Fruit fly (Drosophila melanogaster) whole organism, larva: Measurements from ENCODE around the gene Zmynd10.

Experiments
- noc ChIP-seq: fragments of 200-800 bp; sonication (Bioruptor generic); optimal IDR thresholded peaks from 3 replicates; lab custom pipeline; 2019; ENCODE audit warnings: missing biosample characterization, mild to moderate bottlenecking, missing genetic modification characterization, moderate library complexity

The Zmynd10 gene

DNA sequence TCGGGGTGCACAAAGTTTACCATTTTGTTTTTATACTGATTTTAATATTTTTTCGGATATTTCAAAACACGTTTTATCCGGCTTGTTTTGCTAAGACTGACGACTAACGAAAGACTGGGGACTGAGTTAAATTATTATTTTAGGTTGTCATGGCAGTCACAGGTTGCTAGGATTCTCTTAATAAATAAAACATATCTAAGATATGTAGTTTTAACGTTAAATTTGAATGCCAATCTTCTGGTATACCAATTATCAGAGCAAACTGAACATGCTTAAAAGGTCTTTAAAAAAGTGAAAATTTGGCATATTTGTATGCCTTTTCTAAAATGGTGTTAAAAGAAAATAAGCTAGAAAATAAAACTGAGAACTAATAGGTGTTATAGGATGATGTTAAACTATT, at the start of gene Zmynd10:
TSS of gene Zmynd10 (minus strand) at position 101 of the 400 bp plus-strand sequence.
- no peak for TF ChIP-seq noc (tag; lab: Kevin White, UChicago)

DNA sequence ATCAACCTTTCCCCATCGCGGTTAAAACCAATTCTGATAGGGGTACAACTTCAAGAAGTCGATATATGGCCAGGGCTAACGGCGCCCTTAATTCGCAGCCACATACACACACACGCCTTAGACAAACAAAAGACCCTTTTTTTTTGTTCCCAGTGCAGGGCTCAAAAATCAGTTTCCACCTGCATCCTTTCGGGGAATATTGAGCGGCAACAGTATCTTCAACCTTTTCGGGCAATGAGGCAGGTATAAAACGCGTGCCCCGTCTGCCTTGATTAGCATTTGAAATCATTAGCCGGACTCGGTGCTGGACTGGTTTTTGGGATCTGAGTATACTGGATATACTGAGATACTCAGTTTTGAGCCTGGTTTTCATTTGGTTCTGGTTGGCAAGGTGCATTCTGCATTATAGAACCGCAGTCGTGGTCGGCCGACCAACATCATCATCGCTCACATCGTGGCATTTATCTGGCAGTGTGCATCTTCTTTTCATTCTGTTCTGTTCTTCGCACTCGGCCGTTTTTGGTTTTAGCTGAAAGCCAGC, 47.9 kb upstream of the Zmynd10 start:
- no peak for TF ChIP-seq noc (tag; lab: Kevin White, UChicago)

DNA sequence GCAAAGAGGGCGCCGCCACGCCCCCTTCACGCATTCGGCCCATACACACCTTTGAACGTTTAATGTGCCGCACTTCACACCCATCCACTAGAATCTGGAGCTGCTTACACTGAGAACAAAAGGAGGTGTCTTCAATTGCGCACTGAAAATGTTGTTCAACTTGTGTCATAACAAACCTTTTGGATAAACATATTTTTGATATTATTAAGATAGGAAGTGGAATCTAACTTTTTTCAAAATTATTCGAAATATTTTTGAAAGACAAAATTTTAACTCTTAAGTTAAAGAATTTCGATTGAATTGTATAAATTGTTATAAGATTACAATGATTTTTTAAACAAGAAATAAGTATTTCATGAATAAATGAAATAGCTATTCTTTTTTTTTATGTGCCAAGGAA, 42.1 kb upstream of the Zmynd10 start:
- TF ChIP-seq noc (tag; lab: Kevin White, UChicago) = no peak

DNA sequence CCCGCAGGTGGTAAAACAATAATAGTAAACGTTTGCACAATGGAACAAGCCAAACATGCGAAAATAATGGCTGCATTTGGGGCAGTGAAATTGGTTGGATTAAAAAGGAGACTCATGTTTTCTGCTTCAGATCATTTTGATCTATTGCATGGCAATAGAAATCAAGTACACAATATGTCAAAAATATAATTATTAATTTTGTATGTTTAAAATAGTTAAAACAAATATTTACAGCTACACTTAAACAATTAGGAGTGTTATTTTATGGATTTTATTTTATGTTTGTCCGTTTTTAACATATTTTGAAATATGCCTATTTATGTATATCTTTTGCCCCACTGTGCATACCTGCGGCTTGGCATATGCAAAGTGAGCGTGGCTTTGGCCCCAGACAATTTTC, 40.0 kb upstream of the Zmynd10 start:
- TF ChIP-seq noc (tag; lab: Kevin White, UChicago) = no peak

DNA sequence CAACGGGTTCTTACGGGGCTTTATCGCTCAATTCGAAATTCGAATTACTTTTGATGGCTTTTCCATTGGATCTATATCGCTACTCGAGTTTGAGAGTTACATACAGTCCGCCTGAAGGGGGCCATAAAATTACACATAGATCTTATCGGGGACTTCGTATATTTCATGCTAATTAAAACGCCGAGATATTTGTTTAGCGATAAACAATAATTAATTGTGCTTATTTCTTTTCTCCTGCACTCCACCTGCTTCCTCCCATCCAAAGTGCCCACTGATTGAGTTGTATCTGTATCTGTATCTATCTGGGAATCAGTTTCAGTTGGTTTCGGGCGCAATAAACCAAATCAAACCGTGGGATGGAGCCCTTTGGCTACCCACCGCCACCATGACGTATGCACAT, 39.4 kb upstream of the Zmynd10 start:
- no peak for TF ChIP-seq noc (tag; lab: Kevin White, UChicago)

DNA sequence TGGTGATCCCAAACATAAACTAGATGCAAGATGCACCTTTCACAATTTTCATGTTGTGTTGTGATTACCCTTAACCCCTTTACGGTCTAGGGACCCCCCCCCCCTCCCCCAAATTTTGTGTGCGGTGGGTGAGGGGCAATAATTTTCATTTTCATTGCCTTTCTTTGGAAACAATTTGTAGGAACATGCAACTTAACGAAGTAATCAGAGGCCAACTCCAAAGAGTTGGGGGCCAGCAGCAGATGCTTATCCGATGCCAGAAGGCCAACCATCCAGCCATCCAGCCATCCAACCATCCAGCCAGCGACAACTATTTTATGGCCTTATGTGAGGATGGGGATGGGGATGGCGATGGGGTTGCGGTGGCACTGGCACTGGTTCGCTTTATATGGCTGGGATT, 38.7 kb upstream of the Zmynd10 start:
- TF ChIP-seq noc (tag; lab: Kevin White, UChicago) = no peak

DNA sequence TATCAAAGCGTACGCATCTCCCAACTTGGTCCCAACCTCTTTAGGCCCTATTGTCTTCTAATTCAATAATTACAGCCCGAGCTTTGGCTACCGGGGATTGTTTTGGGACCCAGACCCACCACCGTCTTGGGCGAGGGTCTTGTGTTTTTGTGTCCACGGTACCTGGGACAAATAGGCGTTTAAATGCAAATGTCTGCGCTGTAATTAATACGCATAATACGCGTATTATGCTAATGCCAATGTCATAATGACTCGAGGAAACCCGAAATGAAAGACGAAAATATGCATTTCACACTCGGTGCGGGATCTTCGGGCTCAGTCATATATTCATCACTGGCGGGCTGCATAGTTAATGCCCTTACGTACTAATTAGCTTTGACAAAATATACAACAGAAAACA, 38.1 kb upstream of the Zmynd10 start:
- TF ChIP-seq noc (tag; lab: Kevin White, UChicago) = no peak

DNA sequence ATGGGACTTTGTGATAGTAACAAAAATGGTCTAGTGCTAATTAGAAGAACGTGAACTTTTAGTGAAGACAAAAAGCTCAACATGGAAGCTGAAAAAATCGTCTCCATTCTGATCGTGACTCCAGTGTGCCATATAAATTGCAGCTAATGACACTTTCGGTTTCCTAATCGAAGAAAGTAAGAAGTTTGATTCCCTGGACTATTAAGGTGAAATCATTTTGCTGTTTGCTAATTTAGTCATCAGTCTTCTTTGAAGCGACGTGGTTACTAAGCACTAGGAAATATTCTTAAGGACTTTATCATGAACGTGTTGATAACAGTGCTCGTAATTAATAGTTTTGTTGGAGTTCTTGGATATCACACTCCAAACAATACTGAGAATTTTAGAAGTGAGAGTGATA, 36.5 kb upstream of the Zmynd10 start, which contains the start of gene CG34429:
TSS of gene CG34429 (plus strand) at position 301 of the 400 bp plus-strand sequence.
- TF ChIP-seq noc (tag; lab: Kevin White, UChicago) = no peak

DNA sequence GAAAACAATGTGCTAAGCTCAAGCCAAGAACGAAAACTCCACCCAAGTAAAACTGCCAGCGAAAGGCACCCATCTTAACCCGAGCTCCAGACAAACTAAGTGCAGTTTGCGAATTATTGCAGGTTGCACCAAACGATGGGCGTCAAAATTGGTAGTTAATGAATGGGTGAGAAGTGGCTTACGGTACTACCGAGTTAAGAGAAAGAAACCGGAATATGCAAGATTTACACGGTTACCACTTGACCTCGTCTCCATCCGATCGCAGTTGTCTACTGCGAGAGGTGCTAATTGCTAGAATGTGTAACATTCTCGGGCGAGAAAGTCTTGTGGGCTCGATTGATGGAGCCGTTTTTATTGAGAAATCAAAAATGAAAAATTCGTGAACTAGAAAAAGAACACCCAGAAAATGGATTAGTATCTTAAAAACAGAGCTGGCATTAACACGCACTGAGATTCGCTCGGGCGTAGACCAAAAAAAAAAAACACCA, 35.1 kb upstream of the Zmynd10 start, which contains the start of the genes CG14115 and CG34428:
TSS of gene CG14115 (minus strand) at position 101 of the 488 bp plus-strand sequence.
TSS of gene CG34428 (plus strand) at position 438 of the 488 bp plus-strand sequence.
- TF ChIP-seq noc (tag; lab: Kevin White, UChicago) = no peak

DNA sequence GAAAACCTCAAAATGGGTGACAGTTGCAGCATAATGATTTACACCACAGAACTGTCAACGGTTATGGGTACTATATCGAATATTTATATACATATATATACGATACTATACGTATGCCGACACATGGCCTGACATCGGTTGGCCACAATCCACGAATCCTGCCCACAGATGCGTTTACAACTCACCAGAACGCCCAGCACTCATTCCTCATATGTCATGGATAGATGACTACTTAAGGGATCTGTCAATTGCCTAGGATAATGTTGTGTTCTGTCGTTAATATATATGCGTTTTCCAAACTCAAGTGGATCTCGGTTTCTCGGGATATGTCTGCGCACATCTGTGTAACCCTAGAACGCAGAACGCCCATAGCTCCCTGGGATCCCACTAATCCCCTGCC, 32.2 kb upstream of the Zmynd10 start:
- no peak for TF ChIP-seq noc (tag; lab: Kevin White, UChicago)

DNA sequence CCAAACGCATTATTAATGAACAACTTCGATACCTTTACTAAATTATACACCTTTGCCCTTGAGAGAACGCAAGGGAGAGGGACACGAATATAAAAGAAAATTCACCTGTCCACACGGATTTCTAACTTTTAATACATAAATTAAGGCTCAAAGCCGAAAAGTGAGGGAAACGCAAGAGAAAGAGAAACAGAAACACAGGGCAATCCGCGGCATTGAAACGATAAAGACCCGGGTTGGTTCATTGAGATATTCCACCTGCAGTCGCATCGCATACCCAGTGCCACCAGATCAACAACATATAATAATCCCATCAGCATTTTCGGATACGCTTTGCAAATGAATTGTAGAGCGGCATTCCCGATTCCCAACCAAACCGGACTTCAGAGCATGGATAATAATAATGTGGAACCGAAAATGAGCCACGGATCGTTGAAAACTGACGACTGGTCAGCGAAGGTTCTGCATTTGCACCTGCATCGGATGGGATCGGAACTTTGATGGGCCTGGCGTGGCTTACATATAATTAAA, 24.5 kb upstream of the Zmynd10 start:
- TF ChIP-seq noc (tag; lab: Kevin White, UChicago) = no peak

DNA sequence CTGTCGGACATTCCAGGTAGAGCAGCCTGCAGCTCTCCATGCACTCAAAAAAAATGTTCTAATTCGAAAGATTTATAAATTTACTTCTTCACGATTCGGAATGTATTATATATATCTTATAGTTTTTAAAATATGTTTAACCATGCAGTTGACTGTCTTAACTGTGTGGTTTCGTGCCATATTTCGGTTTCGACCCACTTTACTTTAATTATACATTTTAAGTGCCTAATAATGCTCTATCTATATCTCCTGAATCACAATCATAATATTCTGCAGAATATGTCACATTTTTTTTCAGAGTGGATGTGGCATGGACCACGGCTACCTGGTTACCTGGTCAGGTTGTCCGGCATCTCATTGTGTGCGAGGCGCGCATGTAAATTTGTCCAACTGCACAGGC, 23.4 kb upstream of the Zmynd10 start:
- no peak for TF ChIP-seq noc (tag; lab: Kevin White, UChicago)

DNA sequence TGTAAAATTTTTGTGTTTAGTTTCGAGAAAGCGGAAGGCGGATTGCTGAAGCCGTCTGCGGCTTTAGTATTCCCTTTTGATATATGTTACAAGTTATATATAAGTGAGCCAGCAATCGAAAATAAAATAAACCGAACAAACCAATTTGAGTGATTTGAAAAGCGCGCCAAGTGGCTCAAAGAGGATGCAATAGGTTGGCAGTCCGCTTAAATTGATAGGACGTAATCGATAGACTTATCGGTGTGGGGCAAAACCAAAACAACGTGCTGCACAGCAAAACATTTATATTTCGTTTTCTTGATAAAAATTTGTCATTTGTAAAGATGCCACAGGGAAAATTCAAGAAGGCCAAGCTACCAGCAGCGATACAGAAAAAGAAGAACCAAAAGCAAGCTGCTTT, 20.5 kb upstream of the Zmynd10 start, which contains the start of gene CG11279:
TSS of gene CG11279 (plus strand) at position 220 of the 400 bp plus-strand sequence.
- no peak for TF ChIP-seq noc (tag; lab: Kevin White, UChicago)

DNA sequence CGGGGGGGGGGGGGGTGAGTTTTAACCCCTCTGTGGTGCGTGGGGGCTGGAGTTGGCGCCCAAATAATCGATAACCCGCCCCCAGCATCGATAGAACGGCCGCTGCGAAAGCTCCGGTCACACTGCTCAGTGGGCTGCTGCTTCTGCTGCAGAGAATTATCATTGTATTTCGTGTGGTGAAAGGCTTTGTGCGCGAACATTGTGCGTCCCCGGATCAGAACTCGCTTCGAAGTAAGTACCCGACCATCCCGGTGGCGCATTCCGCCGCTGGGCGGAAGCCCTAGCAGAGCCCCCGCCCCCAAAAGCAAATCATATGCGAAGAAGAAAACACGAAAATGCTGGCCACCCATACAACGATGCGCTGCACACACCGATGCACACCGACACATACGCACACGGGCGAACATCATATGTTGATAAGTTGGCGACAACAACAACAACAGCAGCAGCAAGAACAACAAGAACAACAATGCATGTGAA, 18.1 kb upstream of the Zmynd10 start, which contains the start of gene Syx13:
TSS of gene Syx13 (plus strand) at position 100 of the 480 bp plus-strand sequence.
- peak; percentile 59 for TF ChIP-seq noc (tag; lab: Kevin White, UChicago)

DNA sequence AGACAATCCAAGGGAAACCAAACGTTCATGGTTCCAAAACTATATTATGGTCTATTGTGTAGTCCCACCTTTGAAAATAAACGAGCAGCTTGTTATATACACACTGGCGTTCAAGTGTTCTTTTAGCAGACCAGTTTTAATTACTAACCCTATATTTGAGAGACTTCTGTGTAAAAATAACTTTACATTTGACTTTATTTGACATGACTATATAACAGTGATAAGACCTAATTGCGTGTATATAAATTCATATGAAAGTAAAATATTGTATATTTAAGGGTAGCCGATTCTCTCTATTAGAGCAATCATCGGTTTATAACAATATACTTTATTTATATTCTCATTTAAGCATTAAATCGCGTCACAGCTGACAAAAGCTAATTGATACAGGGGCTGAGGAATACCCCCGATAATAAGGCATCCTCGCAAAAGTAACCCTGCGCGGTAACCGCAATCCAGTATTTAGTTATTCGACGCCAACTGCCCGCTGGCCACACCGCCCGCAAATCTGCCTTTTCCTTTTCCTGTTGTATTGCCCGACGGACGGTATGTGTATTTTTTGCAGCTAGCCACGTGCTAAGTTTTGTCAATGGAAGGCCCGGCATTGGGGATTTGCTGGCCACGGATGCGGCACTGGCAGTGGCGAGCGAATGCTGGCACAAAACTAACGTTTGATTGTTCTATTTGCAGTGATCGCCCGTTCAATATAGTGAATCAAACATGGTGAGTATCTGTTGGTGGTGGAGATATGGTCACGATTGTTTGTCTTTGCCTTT, 15.2 kb upstream of the Zmynd10 start, which contains the start of gene RpS4:
TSS of gene RpS4 (plus strand) at position 465 of the 776 bp plus-strand sequence.
- TF ChIP-seq noc (tag; lab: Kevin White, UChicago) = peak; percentile 82

DNA sequence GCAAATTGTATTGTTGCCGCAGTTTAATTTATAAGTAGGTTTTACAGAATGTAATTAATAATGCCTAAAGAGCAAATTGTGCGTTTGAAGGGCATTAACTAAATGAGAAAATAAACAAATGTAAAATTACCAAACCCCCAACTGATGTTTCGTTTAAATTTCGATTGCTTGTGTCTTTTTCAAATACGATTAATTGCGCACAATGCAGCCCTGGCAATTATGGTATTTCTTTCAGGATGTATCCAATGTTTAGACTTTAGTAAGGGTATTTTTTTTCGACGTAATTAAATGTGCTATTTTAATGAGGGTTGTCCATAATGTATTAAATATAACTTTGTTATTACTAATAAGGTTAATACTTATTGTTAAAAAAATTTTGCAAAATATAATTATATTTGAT, 14.6 kb upstream of the Zmynd10 start:
- TF ChIP-seq noc (tag; lab: Kevin White, UChicago) = no peak
